Worm (Caenorhabditis elegans): ENCODE data around the gene slc-17.3.

Gene slc-17.3

DNA sequence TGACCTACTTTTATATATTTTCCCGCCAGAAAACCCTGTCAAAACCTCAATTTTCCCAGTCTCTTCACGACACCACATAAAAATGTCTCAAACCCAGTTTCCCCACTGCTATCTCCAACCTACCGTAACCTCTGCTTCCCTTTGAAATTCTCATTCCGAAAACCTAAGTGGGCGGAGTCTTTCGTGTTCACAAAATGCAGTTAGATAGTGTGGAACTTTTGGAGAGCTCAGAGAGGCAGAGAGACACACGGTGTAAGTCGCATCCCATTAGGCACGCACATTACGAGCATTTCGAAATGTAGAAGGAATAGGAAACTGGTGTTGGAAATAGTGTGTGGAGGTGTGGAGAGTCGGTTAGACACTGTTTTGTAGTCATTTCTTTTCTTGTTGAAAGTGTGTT, 45.2 kb downstream of the slc-17.3 start:
- TF ChIP-seq hlh-1 (tag; optimal IDR thresholded peaks at IDR 0.05): no peak
- TF ChIP-seq nhr-76 (tag; optimal IDR thresholded peaks at IDR 0.05): no peak
- TF ChIP-seq drap-1 (GFP tag; optimal IDR thresholded peaks at IDR 0.05): no peak
- no peak for TF ChIP-seq lin-32 (GFP tag; optimal IDR thresholded peaks at IDR 0.05)
- no peak for TF ChIP-seq mep-1 (tag; optimal IDR thresholded peaks at IDR 0.05)
- no peak for TF ChIP-seq zip-8 (tag; optimal IDR thresholded peaks at IDR 0.05)
- no peak for TF ChIP-seq bed-3 (GFP tag; optimal IDR thresholded peaks at IDR 0.05)
- peak; percentile 3 for TF ChIP-seq lsy-2 (tag; optimal IDR thresholded peaks at IDR 0.05)

DNA sequence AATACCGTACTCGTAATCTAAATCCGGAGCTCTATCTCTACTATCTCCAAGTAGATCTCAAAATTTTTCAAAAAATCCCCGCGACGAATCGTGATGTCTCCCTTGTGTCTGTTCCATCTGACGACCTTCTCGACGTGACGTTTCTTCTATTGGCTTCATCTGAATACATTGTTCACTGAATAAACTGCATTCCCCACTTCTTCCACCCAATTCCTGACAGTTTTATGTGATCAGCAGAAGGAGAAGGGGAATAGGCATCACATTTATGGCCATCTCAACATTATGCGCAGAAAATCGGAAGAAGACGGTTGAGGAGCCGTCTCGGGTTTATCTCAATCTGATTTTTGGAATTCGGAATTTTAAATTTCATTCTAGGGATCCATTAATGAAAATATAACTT, 46.1 kb downstream of the slc-17.3 start:
- TF ChIP-seq snpc-4 (tag; optimal IDR thresholded peaks at IDR 0.05): no peak
- no peak for TF ChIP-seq M03D4.4 (tag; optimal IDR thresholded peaks at IDR 0.05)
- no peak for TF ChIP-seq sem-2 (GFP tag; optimal IDR thresholded peaks at IDR 0.05)
- no peak for TF ChIP-seq mab-5 (tag; optimal IDR thresholded peaks at IDR 0.05)
- no peak for TF ChIP-seq mep-1 (tag; optimal IDR thresholded peaks at IDR 0.05)
- no peak for TF ChIP-seq elt-3 (tag; optimal IDR thresholded peaks at IDR 0.05)
- no peak for TF ChIP-seq ham-2 (GFP tag; optimal IDR thresholded peaks at IDR 0.05)

ce11 chrIII:7816463-7816862, 48.6 kb downstream of the slc-17.3 start:
- no peak for TF ChIP-seq nhr-12 (tag; optimal IDR thresholded peaks at IDR 0.05)
- TF ChIP-seq elt-3 (tag; optimal IDR thresholded peaks at IDR 0.05): no peak
- no peak for TF ChIP-seq elt-1 (tag; optimal IDR thresholded peaks at IDR 0.05; ENCODE audit: borderline replicate concordance, insufficient read depth)
- TF ChIP-seq mls-2 (tag; optimal IDR thresholded peaks at IDR 0.05): no peak
- peak; percentile 100 for TF ChIP-seq zip-8 (tag; optimal IDR thresholded peaks at IDR 0.05)
- peak; percentile 99 for TF ChIP-seq mab-5 (tag; optimal IDR thresholded peaks at IDR 0.05)

DNA sequence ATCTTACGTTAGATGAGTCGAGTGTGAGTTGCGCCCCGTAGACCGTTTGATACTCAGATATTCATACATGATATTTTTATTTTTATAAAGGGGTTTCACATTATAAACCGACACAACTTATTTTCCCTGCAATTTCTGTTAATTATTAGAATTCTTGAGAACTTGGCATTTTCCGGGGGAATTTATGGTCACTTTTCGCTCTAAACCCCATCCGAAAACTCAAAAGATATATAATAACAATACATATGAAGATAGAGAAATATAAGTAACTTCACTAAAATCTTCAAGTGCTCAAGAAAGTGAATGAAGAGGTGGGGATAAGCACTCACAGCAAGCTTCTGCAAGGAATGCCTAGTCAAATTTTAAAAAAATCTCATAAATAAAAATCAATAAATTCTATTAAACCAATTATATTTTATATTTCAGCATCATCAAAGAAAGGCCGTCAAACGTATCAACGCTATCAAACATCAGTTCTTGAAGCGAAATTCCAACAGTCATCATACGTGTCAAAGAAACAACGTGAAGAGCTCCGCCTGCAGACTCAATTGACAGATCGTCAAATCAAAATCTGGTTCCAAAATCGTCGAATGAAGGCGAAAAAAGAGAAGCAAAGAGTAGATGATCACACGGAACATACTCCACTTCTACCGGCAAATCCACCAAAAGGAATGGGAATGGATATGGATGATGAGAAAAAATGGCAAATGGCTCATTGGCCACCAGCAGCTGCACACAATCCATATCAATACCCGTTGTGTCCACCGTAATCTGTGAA, 49.3 kb downstream of the slc-17.3 start:
- peak; percentile 100 for TF ChIP-seq zip-8 (tag; optimal IDR thresholded peaks at IDR 0.05)
- no peak for TF ChIP-seq unc-120 (tag; optimal IDR thresholded peaks at IDR 0.05; ENCODE audit: poor library complexity, severe bottlenecking)
- peak; percentile 91 for TF ChIP-seq mab-5 (tag; optimal IDR thresholded peaks at IDR 0.05)

DNA sequence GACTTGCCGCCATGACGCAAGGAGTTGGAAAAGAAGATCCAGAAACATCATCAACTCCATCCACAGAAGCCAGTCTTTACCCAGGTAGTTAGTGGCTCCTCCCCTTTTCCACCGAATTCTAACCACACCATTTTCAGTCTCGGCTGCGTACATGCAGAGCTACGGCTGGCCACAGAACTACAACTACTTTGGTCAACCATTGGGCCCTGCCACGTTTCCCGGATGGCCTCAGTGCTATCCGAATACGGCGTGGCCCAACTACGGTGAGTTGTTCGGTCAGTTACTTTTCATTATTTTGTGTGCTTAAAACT, 50.1 kb downstream of the slc-17.3 start:
- TF ChIP-seq mab-5 (tag; optimal IDR thresholded peaks at IDR 0.05) (peak; percentile 96), ceh-83 (GFP tag; optimal IDR thresholded peaks at IDR 0.05) (no peak), sptf-1 (tag; optimal IDR thresholded peaks at IDR 0.05) (no peak), lsy-2 (tag; optimal IDR thresholded peaks at IDR 0.05) (no peak), cnd-1 (tag; optimal IDR thresholded peaks at IDR 0.05) (no peak)

- no peak for TF ChIP-seq sem-2 (GFP tag; optimal IDR thresholded peaks at IDR 0.05)
- TF ChIP-seq lin-32 (GFP tag; optimal IDR thresholded peaks at IDR 0.05): no peak
- no peak for TF ChIP-seq flh-1 (GFP tag; optimal IDR thresholded peaks at IDR 0.05)
- TF ChIP-seq lsy-2 (tag; optimal IDR thresholded peaks at IDR 0.05): peak; percentile 26
- peak; percentile 24 for TF ChIP-seq ces-1 (GFP tag; optimal IDR thresholded peaks at IDR 0.05)
- no peak for TF ChIP-seq cnd-1 (tag; optimal IDR thresholded peaks at IDR 0.05)
- peak; percentile 100 for TF ChIP-seq zip-8 (tag; optimal IDR thresholded peaks at IDR 0.05)
- TF ChIP-seq mab-5 (tag; optimal IDR thresholded peaks at IDR 0.05): peak; percentile 97
- TF ChIP-seq hlh-1 (tag; optimal IDR thresholded peaks at IDR 0.05): no peak
- TF ChIP-seq elt-1 (tag; optimal IDR thresholded peaks at IDR 0.05; ENCODE audit: borderline replicate concordance, insufficient read depth): no peak
Measured at ce11 chrIII:7814159-7815055, 50.7 kb downstream of the slc-17.3 start, which contains the start of gene egl-5. egl-5 (plus strand) TSS chrIII:7814374.

All from whole organism, mixed stage, embryonic.